Worm (Caenorhabditis elegans) whole organism, L1 larva: ENCODE data around the gene T09A12.1.

Experiments
- C16A3.4 ChIP-seq: fragments of 150-350 bp; optimal IDR thresholded peaks from 2 replicates; lab custom pipeline; 2014; ENCODE audit warnings: missing biosample characterization, missing genetic modification characterization
- aha-1 ChIP-seq: fragments of 150-350 bp; optimal IDR thresholded peaks from 2 replicates; lab custom pipeline; 2014; ENCODE audit warnings: missing biosample characterization, missing genetic modification characterization
- alr-1 ChIP-seq: fragments of 200-800 bp; sonication (Bioruptor generic); optimal IDR thresholded peaks from 2 replicates; lab custom pipeline; 2018; ENCODE audit warnings: borderline replicate concordance, mild to moderate bottlenecking, missing genetic modification characterization, missing compliant biosample characterization
- aly-2 ChIP-seq: fragments of 150-350 bp; optimal IDR thresholded peaks from 2 replicates; lab custom pipeline; 2014; ENCODE audit warnings: missing biosample characterization, missing genetic modification characterization
- ama-1 ChIP-seq: fragments of 150-350 bp; optimal IDR thresholded peaks from 2 replicates; lab custom pipeline; 2014
- ceh-8 ChIP-seq: fragments of 200-800 bp; sonication (Bioruptor generic); optimal IDR thresholded peaks from 2 replicates; lab custom pipeline; 2018; ENCODE audit warnings: mild to moderate bottlenecking, missing genetic modification characterization, moderate library complexity, missing compliant biosample characterization
- ceh-90 ChIP-seq: sonication (generic microtip); optimal IDR thresholded peaks from 2 replicates; lab custom pipeline; 2016; ENCODE audit warnings: missing genetic modification characterization, missing compliant biosample characterization
- ces-1 ChIP-seq: fragments of 150-350 bp; optimal IDR thresholded peaks from 2 replicates; lab custom pipeline; 2014; ENCODE audit warnings: missing biosample characterization, missing genetic modification reagents, missing genetic modification characterization
- dsc-1 ChIP-seq: sonication (generic microtip); optimal IDR thresholded peaks from 2 replicates; lab custom pipeline; 2016; ENCODE audit warnings: mild to moderate bottlenecking, missing genetic modification characterization, missing compliant biosample characterization
- egl-13 ChIP-seq: sonication (generic microtip); optimal IDR thresholded peaks from 2 replicates; lab custom pipeline; 2016; ENCODE audit warnings: missing genotype, missing genetic modification reagents, missing genetic modification characterization, missing compliant biosample characterization
- elt-2 ChIP-seq: sonication (generic microtip); optimal IDR thresholded peaks from 2 replicates; lab custom pipeline; 2016; ENCODE audit warnings: missing genetic modification characterization, mild to moderate bottlenecking, inconsistent platforms, missing compliant biosample characterization, missing genetic modification reagents
- fkh-10 ChIP-seq: sonication (generic microtip); optimal IDR thresholded peaks from 2 replicates; lab custom pipeline; 2017; ENCODE audit warnings: missing biosample characterization, missing genetic modification reagents, missing genetic modification characterization
- fkh-8 ChIP-seq: sonication (generic microtip); optimal IDR thresholded peaks from 2 replicates; lab custom pipeline; 2016; ENCODE audit warnings: mild to moderate bottlenecking, missing genetic modification characterization, missing compliant biosample characterization
- hlh-17 ChIP-seq: fragments of 200-800 bp; sonication (Bioruptor generic); optimal IDR thresholded peaks from 2 replicates; lab custom pipeline; 2018; ENCODE audit warnings: missing genetic modification characterization, mild to moderate bottlenecking, missing compliant biosample characterization, moderate library complexity, borderline replicate concordance
- hlh-4 ChIP-seq: sonication (generic microtip); optimal IDR thresholded peaks from 2 replicates; lab custom pipeline; 2016; ENCODE audit warnings: mild to moderate bottlenecking, missing genetic modification characterization, missing compliant biosample characterization
- isw-1 ChIP-seq: fragments of 200-800 bp; sonication (Bioruptor generic); IDR thresholded peaks from 2 replicates; pipeline ENCODE4 v1.3.6; 2022; ENCODE audit warnings: missing genetic modification characterization, missing compliant biosample characterization
- jun-1 ChIP-seq: fragments of 150-350 bp; optimal IDR thresholded peaks from 2 replicates; lab custom pipeline; 2014; ENCODE audit warnings: missing biosample characterization, missing genetic modification reagents, missing genetic modification characterization
- lin-14 ChIP-seq: fragments of 200-800 bp; sonication (Bioruptor generic); optimal IDR thresholded peaks from 2 replicates; lab custom pipeline; 2018; ENCODE audit warnings: mild to moderate bottlenecking, missing genetic modification characterization, moderate library complexity, missing compliant biosample characterization
- lin-35 ChIP-seq, 2 experiments: fragments of 150-350 bp; optimal IDR thresholded peaks; 2 replicates each; lab custom pipeline; 2014; ENCODE audit warnings: missing biosample characterization in 2 of 2, missing genetic modification characterization in 2 of 2, missing genetic modification reagents in 2 of 2
- lin-39 ChIP-seq: fragments of 150-350 bp; optimal IDR thresholded peaks from 2 replicates; lab custom pipeline; 2014; ENCODE audit warnings: missing biosample characterization, missing genetic modification reagents, missing genetic modification characterization
- lsy-2 ChIP-seq, 2 experiments: fragments of 150-350 bp; optimal IDR thresholded peaks; 2 replicates each; lab custom pipeline; 2014; ENCODE audit warnings: missing biosample characterization in 2 of 2, missing genetic modification characterization in 2 of 2
- mab-9 ChIP-seq: fragments of 200-800 bp; sonication (Bioruptor generic); IDR thresholded peaks from 2 replicates; pipeline ENCODE4 v1.3.6; 2022; ENCODE audit warnings: missing genetic modification reagents, missing genetic modification characterization, missing compliant biosample characterization
- mdl-1 ChIP-seq, 2 experiments: fragments of 150-350 bp; optimal IDR thresholded peaks; 2 replicates each; lab custom pipeline; 2014 to 2017; ENCODE audit warnings: missing biosample characterization in 2 of 2, missing genetic modification characterization in 2 of 2, inconsistent platforms in 1 of 2
- mep-1 ChIP-seq: fragments of 150-350 bp; optimal IDR thresholded peaks from 2 replicates; lab custom pipeline; 2014; ENCODE audit warnings: missing biosample characterization, missing genetic modification characterization
- nhr-11 ChIP-seq: fragments of 150-350 bp; optimal IDR thresholded peaks from 2 replicates; lab custom pipeline; 2014; ENCODE audit warnings: missing biosample characterization, missing genetic modification characterization
- nhr-19 ChIP-seq: fragments of 200-800 bp; sonication (Bioruptor generic); conservative IDR thresholded peaks from 2 replicates; pipeline ENCODE4 v1.3.6; 2022; ENCODE audit warnings: missing genetic modification characterization, missing compliant biosample characterization
- nhr-237 ChIP-seq: fragments of 150-350 bp; optimal IDR thresholded peaks from 2 replicates; lab custom pipeline; 2014; ENCODE audit warnings: missing biosample characterization, missing genetic modification characterization
- nhr-47 ChIP-seq: sonication (generic microtip); optimal IDR thresholded peaks from 2 replicates; lab custom pipeline; 2016; ENCODE audit warnings: mild to moderate bottlenecking, missing genetic modification characterization, moderate library complexity, missing compliant biosample characterization
- nhr-84 ChIP-seq: sonication (generic microtip); optimal IDR thresholded peaks from 2 replicates; lab custom pipeline; 2017; ENCODE audit warnings: missing biosample characterization, missing genetic modification characterization
- nhr-85 ChIP-seq: sonication (generic microtip); peaks from one replicate; lab custom pipeline; 2016; ENCODE audit warnings: missing genetic modification characterization, inconsistent platforms, missing compliant biosample characterization
- pax-3 ChIP-seq: fragments of 200-800 bp; sonication (Bioruptor generic); optimal IDR thresholded peaks from 2 replicates; lab custom pipeline; 2018; ENCODE audit warnings: mild to moderate bottlenecking, missing genetic modification characterization, moderate library complexity, missing compliant biosample characterization
- pqm-1 ChIP-seq: sonication (generic microtip); optimal IDR thresholded peaks from 3 replicates; lab custom pipeline; 2017; ENCODE audit warnings: missing biosample characterization, missing genetic modification characterization
- skn-1 ChIP-seq: fragments of 150-350 bp; optimal IDR thresholded peaks from 2 replicates; lab custom pipeline; 2014; ENCODE audit warnings: missing biosample characterization, missing genetic modification characterization
- sox-4 ChIP-seq: sonication (generic microtip); optimal IDR thresholded peaks from 2 replicates; lab custom pipeline; 2016; ENCODE audit warnings: missing genetic modification characterization, missing compliant biosample characterization
- sup-37 ChIP-seq: fragments of 200-800 bp; sonication (Bioruptor generic); optimal IDR thresholded peaks from 2 replicates; lab custom pipeline; 2018; ENCODE audit warnings: mild to moderate bottlenecking, missing genetic modification characterization, missing compliant biosample characterization
- swsn-7 ChIP-seq: sonication (generic microtip); optimal IDR thresholded peaks from 2 replicates; lab custom pipeline; 2016; ENCODE audit warnings: missing genetic modification characterization, missing compliant biosample characterization
- tbx-2 ChIP-seq: sonication (generic microtip); optimal IDR thresholded peaks from 2 replicates; lab custom pipeline; 2016; ENCODE audit warnings: missing genetic modification characterization, missing compliant biosample characterization
- unc-62 ChIP-seq: fragments of 150-350 bp; optimal IDR thresholded peaks from 2 replicates; lab custom pipeline; 2014; ENCODE audit warnings: missing biosample characterization, missing genetic modification reagents, missing genetic modification characterization
- unc-86 ChIP-seq: sonication (generic microtip); optimal IDR thresholded peaks from 2 replicates; lab custom pipeline; 2016; ENCODE audit warnings: missing genetic modification characterization, missing compliant biosample characterization
- zip-4 ChIP-seq: fragments of 200-800 bp; sonication (Bioruptor generic); optimal IDR thresholded peaks from 2 replicates; lab custom pipeline; 2018; ENCODE audit warnings: mild to moderate bottlenecking, missing genetic modification characterization, moderate library complexity, missing compliant biosample characterization
- ztf-11 ChIP-seq, 2 experiments: sonication (generic microtip); optimal IDR thresholded peaks; 2 replicates each; lab custom pipeline; 2016 to 2017; ENCODE audit warnings: missing genetic modification characterization in 2 of 2, missing biosample characterization in 1 of 2, missing compliant biosample characterization in 1 of 2
- ztf-4 ChIP-seq: fragments of 150-350 bp; optimal IDR thresholded peaks from 2 replicates; lab custom pipeline; 2014; ENCODE audit warnings: missing biosample characterization, missing genetic modification characterization

Gene T09A12.1

DNA sequence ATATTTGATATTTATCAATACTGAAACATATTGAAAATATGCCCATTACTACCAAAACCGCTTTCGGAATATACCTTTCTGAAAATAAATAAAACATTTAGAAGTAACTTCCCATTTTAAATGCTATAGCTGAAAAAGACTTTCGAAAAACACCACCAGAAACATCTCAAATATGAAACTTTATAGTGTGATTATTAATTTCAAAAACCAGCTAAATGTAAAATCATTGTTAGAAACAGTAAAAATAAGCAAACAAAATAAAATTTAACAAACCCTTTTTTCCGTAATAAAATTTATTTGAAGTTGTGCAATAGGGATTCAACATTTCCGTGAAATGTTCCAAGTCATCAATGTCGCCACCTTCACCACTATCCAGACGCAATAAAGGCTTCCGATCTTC, 23.8 kb downstream of the T09A12.1 start, which contains the start of the genes K07H8.5 and K07H8.8:
Gene K07H8.5, plus strand, starts transcription at position 301 of the 400 bp plus-strand sequence.
Gene K07H8.8, minus strand, starts transcription at position 389 of the 400 bp plus-strand sequence.
- no peak for TF ChIP-seq ztf-4 (tag; lab: Kevin White, UChicago)
- TF ChIP-seq ztf-11 (tag; optimal IDR thresholded peaks at IDR 0.05; lab: Kevin White, UChicago) = no peak
- no peak for TF ChIP-seq lsy-2 (tag; optimal IDR thresholded peaks at IDR 0.05; lab: Kevin White, UChicago)
- no peak for TF ChIP-seq swsn-7 (tag; lab: Kevin White, UChicago)
- TF ChIP-seq skn-1 = no peak
- TF ChIP-seq hlh-17 = no peak
- no peak for TF ChIP-seq unc-62 (GFP tag; lab: Kevin White, UChicago)
- TF ChIP-seq ama-1 (lab: Kevin White, UChicago) = no peak
- TF ChIP-seq ceh-8 (GFP tag; lab: Kevin White, UChicago) = no peak
- no peak for TF ChIP-seq C16A3.4 (tag; lab: Kevin White, UChicago)
- TF ChIP-seq elt-2 (tag; lab: Kevin White, UChicago) = no peak
- TF ChIP-seq mab-9 (GFP tag; lab: Robert Waterston, UW) = no peak
- TF ChIP-seq sox-4 = no peak

DNA sequence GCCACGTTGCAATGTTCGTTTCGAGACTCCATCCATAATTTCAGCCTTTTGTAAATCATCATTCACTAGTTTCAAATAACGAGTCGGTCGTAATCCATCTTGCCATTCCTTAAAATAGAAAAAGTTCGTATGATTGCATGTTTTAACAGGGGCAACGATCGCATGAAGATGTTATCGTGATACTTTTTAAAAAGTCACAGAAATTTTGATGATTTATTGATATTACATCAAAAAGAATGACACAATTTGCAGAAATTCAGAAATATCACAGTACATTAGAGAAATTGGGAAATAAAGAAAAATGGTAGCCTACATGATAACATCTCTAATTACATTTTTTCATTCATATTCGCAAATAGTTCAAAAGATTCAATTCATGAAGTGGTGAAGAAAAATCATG, 29.1 kb downstream of the T09A12.1 start:
- TF ChIP-seq nhr-85 (tag; lab: Kevin White, UChicago) = peak; percentile 51
- TF ChIP-seq nhr-47 (tag; lab: Kevin White, UChicago) = no peak

ce11 chrIV:8275232-8275631, 31.0 kb downstream of the T09A12.1 start, which contains the start of gene K07H8.11:
TSS of gene K07H8.11 (minus strand) at chrIV:8275332.
- TF ChIP-seq ama-1 (lab: Kevin White, UChicago) = no peak

DNA sequence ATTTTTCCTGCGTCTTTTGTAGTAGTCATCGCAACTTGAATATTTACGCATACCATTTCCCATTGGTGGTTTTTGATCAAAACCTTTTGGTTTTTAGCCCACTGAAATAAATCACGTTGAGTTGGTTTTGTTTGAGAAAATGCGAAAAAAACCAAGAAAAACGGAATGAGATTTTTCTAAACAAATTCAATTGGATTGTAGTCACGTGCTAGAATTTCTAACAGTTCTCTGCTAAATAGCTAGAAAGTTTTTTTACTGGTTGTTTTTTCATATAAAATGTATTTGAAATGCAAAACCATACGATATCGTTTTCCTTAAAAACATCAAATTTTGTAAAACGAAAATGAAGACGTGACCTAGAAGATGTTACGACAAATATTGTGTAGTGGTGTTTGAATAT, 32.4 kb downstream of the T09A12.1 start, which contains the start of gene K07H8.12:
Gene K07H8.12, minus strand, starts transcription at position 101 of the 400 bp plus-strand sequence.
- no peak for TF ChIP-seq sup-37 (GFP tag; lab: Kevin White, UChicago)
- TF ChIP-seq unc-86 = no peak
- TF ChIP-seq lin-35 (GFP tag; optimal IDR thresholded peaks at IDR 0.05; lab: Kevin White, UChicago) = no peak
- TF ChIP-seq zip-4 (GFP tag; lab: Kevin White, UChicago) = no peak
- no peak for TF ChIP-seq fkh-8 (tag; lab: Kevin White, UChicago)
- TF ChIP-seq lin-14 = no peak
- TF ChIP-seq hlh-4 (tag; lab: Kevin White, UChicago) = no peak
- TF ChIP-seq aly-2 = no peak
- TF ChIP-seq swsn-7 (tag; lab: Kevin White, UChicago) = no peak
- no peak for TF ChIP-seq ama-1 (lab: Kevin White, UChicago)
- TF ChIP-seq jun-1 (tag; lab: Kevin White, UChicago) = no peak
- no peak for TF ChIP-seq fkh-10
- no peak for TF ChIP-seq egl-13 (tag; lab: Kevin White, UChicago)
- no peak for TF ChIP-seq aha-1
- no peak for TF ChIP-seq mep-1 (tag; lab: Kevin White, UChicago)
- TF ChIP-seq mdl-1 (tag; optimal IDR thresholded peaks at IDR 0.05; lab: Kevin White, UChicago) = no peak

- no peak for TF ChIP-seq tbx-2 (tag; lab: Kevin White, UChicago)
- no peak for TF ChIP-seq alr-1 (tag; lab: Kevin White, UChicago)
- TF ChIP-seq nhr-237 (tag; lab: Kevin White, UChicago) = no peak
- TF ChIP-seq ceh-90 = no peak
- TF ChIP-seq pqm-1 (tag; lab: Kevin White, UChicago) = no peak
- TF ChIP-seq aly-2 = no peak
- no peak for TF ChIP-seq dsc-1 (tag; lab: Kevin White, UChicago)
- no peak for TF ChIP-seq nhr-19 (GFP tag; lab: Robert Waterston, UW)
- TF ChIP-seq ces-1 = no peak
- TF ChIP-seq lin-39 (tag; lab: Kevin White, UChicago) = no peak
- TF ChIP-seq isw-1 = no peak
- no peak for TF ChIP-seq ztf-4 (tag; lab: Kevin White, UChicago)
- no peak for TF ChIP-seq nhr-84
- TF ChIP-seq C16A3.4 (tag; lab: Kevin White, UChicago) = no peak
- TF ChIP-seq pax-3 (tag; lab: Kevin White, UChicago) = no peak
- TF ChIP-seq fkh-10 = no peak
- no peak for TF ChIP-seq nhr-11 (tag; lab: Kevin White, UChicago)
- TF ChIP-seq, all 84 proteins: peak for 0
Measured at ce11 chrIV:8283214-8283613, 39.0 kb downstream of the T09A12.1 start.
